Worm (Caenorhabditis elegans) whole organism, young adult: ENCODE data around the gene ced-7.

Source experiments
- F22D6.2 ChIP-seq: sonication (generic microtip); optimal IDR thresholded peaks from 2 replicates; lab custom pipeline; 2016; ENCODE audit warnings: mild to moderate bottlenecking, missing genetic modification characterization, missing compliant biosample characterization
- egl-44 ChIP-seq: fragments of 200-800 bp; sonication (Bioruptor generic); IDR thresholded peaks from 2 replicates; pipeline ENCODE4 v1.3.6; 2022; ENCODE audit warnings: missing genetic modification reagents, missing genetic modification characterization, missing compliant biosample characterization

DNA sequence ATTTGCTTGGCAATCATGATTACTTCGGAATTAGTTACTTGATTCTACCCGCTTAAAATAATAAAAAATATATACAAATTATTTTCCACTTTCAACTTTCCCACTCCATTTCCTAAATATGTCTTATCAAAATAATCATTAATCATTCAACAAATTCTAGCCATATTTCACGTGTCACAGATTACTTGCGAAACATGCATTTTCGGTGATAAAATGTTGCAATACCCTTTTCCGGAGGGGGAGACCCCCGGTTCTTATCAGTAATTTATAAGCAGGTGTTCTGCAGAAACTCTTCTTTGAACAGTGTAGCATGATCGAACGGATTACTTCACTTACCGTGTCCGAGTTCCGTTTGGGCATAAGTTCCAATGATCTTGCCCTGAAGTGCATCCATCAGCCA is 10.3 kb upstream of the ced-7 start:
- TF ChIP-seq F22D6.2 (tag; lab: Kevin White, UChicago) (no peak), egl-44 (GFP tag; lab: Robert Waterston, UW) (no peak)
